Worm (Caenorhabditis elegans) whole organism, midembryonic: Measurements from ENCODE around the gene dcar-1.

ENCODE experiments used
- cog-1 ChIP-seq: sonication (generic microtip); optimal IDR thresholded peaks from 2 replicates; lab custom pipeline; 2016; ENCODE audit warnings: missing genetic modification characterization, missing compliant biosample characterization
- klf-2 ChIP-seq: fragments of 200-800 bp; sonication (Bioruptor generic); conservative IDR thresholded peaks from 2 replicates; pipeline ENCODE4 v1.3.6; 2022; ENCODE audit warnings: missing genetic modification reagents, missing genetic modification characterization, missing compliant biosample characterization
- med-1 ChIP-seq: sonication (generic microtip); optimal IDR thresholded peaks from 2 replicates; lab custom pipeline; 2017; ENCODE audit warnings: missing genetic modification characterization, mild to moderate bottlenecking, missing compliant biosample characterization, antibody characterized with exemption, missing genetic modification reagents; ENCODE audit not compliant: insufficient read depth
- ref-1 ChIP-seq: fragments of 200-800 bp; sonication (Bioruptor generic); conservative IDR thresholded peaks from 2 replicates; pipeline ENCODE4 v1.3.6; 2022; ENCODE audit warnings: missing genetic modification reagents, missing genetic modification characterization, missing compliant biosample characterization
- tab-1 ChIP-seq: fragments of 200-800 bp; sonication (Bioruptor generic); IDR thresholded peaks from 2 replicates; pipeline ENCODE4 v1.3.6; 2022; ENCODE audit warnings: missing genetic modification characterization, missing compliant biosample characterization
- ztf-23 ChIP-seq: fragments of 200-800 bp; sonication (Bioruptor generic); IDR thresholded peaks from 2 replicates; pipeline ENCODE4 v1.3.6; 2022; ENCODE audit warnings: missing genetic modification reagents, missing genetic modification characterization, missing compliant biosample characterization
- ztf-29 ChIP-seq: fragments of 200-800 bp; sonication (Bioruptor generic); IDR thresholded peaks from 2 replicates; pipeline ENCODE4 v1.3.6; 2022; ENCODE audit warnings: missing genetic modification reagents, missing genetic modification characterization, missing compliant biosample characterization

The dcar-1 gene

DNA sequence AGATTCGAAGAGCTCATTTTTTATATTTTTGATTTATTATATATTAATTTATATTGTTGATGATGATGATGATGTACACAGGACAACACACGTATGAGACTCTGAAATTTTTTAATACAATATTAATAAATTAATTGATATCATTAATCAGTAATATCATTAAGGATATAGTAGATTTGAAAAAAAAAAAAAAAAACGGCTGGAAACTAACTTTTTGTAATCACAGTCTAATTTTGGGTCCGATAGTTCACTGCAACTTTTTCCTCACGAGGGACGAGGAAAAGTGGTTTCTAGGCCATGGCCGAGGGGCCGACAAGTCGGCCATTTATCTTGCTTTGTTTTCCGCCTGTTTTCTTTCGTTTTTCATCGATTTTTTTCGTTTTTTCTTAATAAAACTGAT lies 56.6 kb downstream of the dcar-1 start, which contains the start of gene gck-3:
gck-3 (minus strand) TSS at position 101 of the 400 bp plus-strand sequence.
- TF ChIP-seq ztf-29 (GFP tag; lab: Robert Waterston, UW), result no peak
- no peak for TF ChIP-seq ref-1 (GFP tag; lab: Robert Waterston, UW)
- no peak for TF ChIP-seq cog-1 (tag; lab: Kevin White, UChicago)
- TF ChIP-seq ztf-23 (GFP tag; lab: Robert Waterston, UW), result no peak
- no peak for TF ChIP-seq tab-1
- TF ChIP-seq klf-2 (GFP tag; lab: Robert Waterston, UW), result no peak
- TF ChIP-seq med-1 (GFP tag; lab: Kevin White, UChicago), result no peak
